Fruit fly (Drosophila melanogaster) whole organism, embryonic: ENCODE data around the gene Pgant2.
"Not testable (repeated sequence)": the region's sequence is repeated elsewhere in the genome, so short reads cannot be mapped to it uniquely, and the experiment has no call there.

Experiments used
- Atf6 ChIP-seq: fragments of 200-800 bp; sonication (Bioruptor generic); IDR thresholded peaks from 2 replicates; pipeline ENCODE4 v1.3.6; 2022; ENCODE audit warnings: missing biosample characterization, missing genetic modification characterization
- Bdp1 ChIP-seq: fragments of 200-800 bp; sonication (Bioruptor generic); optimal IDR thresholded peaks from 3 replicates; lab custom pipeline; 2016; ENCODE audit warnings: missing biosample characterization, missing genetic modification characterization
- CG10959 ChIP-seq: fragments of 200-800 bp; sonication (Bioruptor generic); IDR thresholded peaks from 2 replicates; pipeline ENCODE4 v1.3.6; 2022; ENCODE audit warnings: missing biosample characterization, missing genetic modification characterization
- CG11085 ChIP-seq: fragments of 200-800 bp; sonication (Bioruptor generic); IDR thresholded peaks from 2 replicates; pipeline ENCODE4 v1.3.6; 2022; ENCODE audit warnings: missing biosample characterization, missing genetic modification characterization
- CG11560 ChIP-seq: fragments of 200-800 bp; sonication (Bioruptor generic); IDR thresholded peaks from 3 replicates; pipeline ENCODE4 v1.3.6; 2022; ENCODE audit warnings: missing biosample characterization, missing genetic modification characterization
- CG12071 ChIP-seq: fragments of 200-800 bp; sonication (Bioruptor generic); optimal IDR thresholded peaks from 3 replicates; lab custom pipeline; 2018; ENCODE audit warnings: missing biosample characterization, mild to moderate bottlenecking, missing genetic modification characterization
- CG13123 ChIP-seq: fragments of 200-800 bp; sonication (Bioruptor generic); optimal IDR thresholded peaks from 2 replicates; lab custom pipeline; 2016; ENCODE audit warnings: missing biosample characterization, missing genetic modification characterization
- CG14014 ChIP-seq: fragments of 200-800 bp; sonication (Bioruptor generic); IDR thresholded peaks from 2 replicates; pipeline ENCODE4 v1.3.6; 2022; ENCODE audit warnings: missing biosample characterization, missing genetic modification characterization
- CG15269 ChIP-seq: fragments of 200-800 bp; sonication (Bioruptor generic); optimal IDR thresholded peaks from 2 replicates; lab custom pipeline; 2018; ENCODE audit warnings: missing biosample characterization, mild to moderate bottlenecking, missing genetic modification characterization, moderate library complexity
- CG17568 ChIP-seq: fragments of 200-800 bp; sonication (Bioruptor generic); optimal IDR thresholded peaks from 2 replicates; lab custom pipeline; 2018; ENCODE audit warnings: missing biosample characterization, mild to moderate bottlenecking, missing genetic modification characterization, moderate library complexity
- CG2202 ChIP-seq: fragments of 200-800 bp; sonication (Bioruptor generic); optimal IDR thresholded peaks from 2 replicates; lab custom pipeline; 2018; ENCODE audit warnings: missing biosample characterization, mild to moderate bottlenecking, missing genetic modification characterization
- CG33557 ChIP-seq: fragments of 200-800 bp; sonication (Bioruptor generic); optimal IDR thresholded peaks from 2 replicates; lab custom pipeline; 2019; ENCODE audit warnings: missing biosample characterization, mild to moderate bottlenecking, missing genetic modification characterization, moderate library complexity
- CG3407 ChIP-seq: fragments of 200-800 bp; sonication (Bioruptor generic); optimal IDR thresholded peaks from 2 replicates; lab custom pipeline; 2018; ENCODE audit warnings: missing biosample characterization, mild to moderate bottlenecking, missing genetic modification characterization
- CG6813 ChIP-seq: fragments of 200-800 bp; sonication (Bioruptor generic); optimal IDR thresholded peaks from 2 replicates; lab custom pipeline; 2017; ENCODE audit warnings: missing biosample characterization, missing genetic modification characterization, mild to moderate bottlenecking, moderate library complexity, missing genetic modification reagents
- CoRest ChIP-seq: fragments of 200-800 bp; sonication (Bioruptor generic); optimal IDR thresholded peaks from 3 replicates; lab custom pipeline; 2018; ENCODE audit warnings: missing biosample characterization, mild to moderate bottlenecking, missing genetic modification characterization, moderate library complexity
- Dbx ChIP-seq: fragments of 200-800 bp; sonication (Bioruptor generic); IDR thresholded peaks from 3 replicates; pipeline ENCODE4 v1.3.6; 2022; ENCODE audit warnings: missing biosample characterization, missing genetic modification characterization
- ERR ChIP-seq: fragments of 200-800 bp; sonication (Bioruptor generic); optimal IDR thresholded peaks from 2 replicates; lab custom pipeline; 2016; ENCODE audit warnings: missing biosample characterization, missing genetic modification characterization
- Eip74EF ChIP-seq, 2 experiments: fragments of 200-800 bp in 1 of 2; fragments of >200 bp in 1 of 2; sonication (Bioruptor generic) in 1 of 2; optimal IDR thresholded peaks; 2 replicates each; lab custom pipeline; 2017 to 2019; ENCODE audit warnings: missing biosample characterization in 2 of 2, missing genetic modification characterization in 2 of 2, mild to moderate bottlenecking in 1 of 2, moderate library complexity in 1 of 2
- Fer1 ChIP-seq: fragments of 200-800 bp; sonication (Bioruptor generic); optimal IDR thresholded peaks from 2 replicates; lab custom pipeline; 2017; ENCODE audit warnings: missing biosample characterization, mild to moderate bottlenecking, missing genetic modification characterization
- Fer3 ChIP-seq: fragments of 200-800 bp; sonication (Bioruptor generic); optimal IDR thresholded peaks from 2 replicates; lab custom pipeline; 2018; ENCODE audit warnings: missing biosample characterization, mild to moderate bottlenecking, missing genetic modification characterization, moderate library complexity
- Hmr ChIP-seq: fragments of 200-800 bp; sonication (Bioruptor generic); optimal IDR thresholded peaks from 3 replicates; lab custom pipeline; 2017; ENCODE audit warnings: mild to moderate bottlenecking, missing biosample characterization, missing genetic modification reagents, missing genetic modification characterization
- Meics ChIP-seq: fragments of 200-800 bp; sonication (Bioruptor generic); optimal IDR thresholded peaks from 2 replicates; lab custom pipeline; 2017; ENCODE audit warnings: missing biosample characterization, mild to moderate bottlenecking, missing genetic modification characterization
- Oaz ChIP-seq: fragments of 200-800 bp; sonication (Bioruptor generic); IDR thresholded peaks from 2 replicates; pipeline ENCODE4 v1.3.6; 2022; ENCODE audit warnings: missing biosample characterization, missing genetic modification characterization
- PHDP ChIP-seq: fragments of 200-800 bp; sonication (Bioruptor generic); optimal IDR thresholded peaks from 3 replicates; lab custom pipeline; 2018; ENCODE audit warnings: missing biosample characterization, mild to moderate bottlenecking, missing genetic modification characterization, moderate library complexity
- Sry-β ChIP-seq: fragments of 200-800 bp; sonication (Bioruptor generic); optimal IDR thresholded peaks from 2 replicates; lab custom pipeline; 2018; ENCODE audit warnings: missing biosample characterization, mild to moderate bottlenecking, missing genetic modification characterization, moderate library complexity
- Xrp1 ChIP-seq: fragments of 200-800 bp; sonication (Bioruptor generic); IDR thresholded peaks from 2 replicates; pipeline ENCODE4 v1.3.6; 2022; ENCODE audit warnings: missing biosample characterization, missing genetic modification characterization
- dm ChIP-seq: fragments of 200-800 bp; sonication (Bioruptor generic); optimal IDR thresholded peaks from 3 replicates; lab custom pipeline; 2016; ENCODE audit warnings: missing biosample characterization, missing genetic modification characterization
- en ChIP-seq: fragments of 200-800 bp; sonication (Bioruptor generic); optimal IDR thresholded peaks from 2 replicates; lab custom pipeline; 2016; ENCODE audit warnings: missing biosample characterization, missing genetic modification characterization
- fd3F ChIP-seq: fragments of 200-800 bp; sonication (Bioruptor generic); optimal IDR thresholded peaks from 2 replicates; lab custom pipeline; 2018; ENCODE audit warnings: missing biosample characterization, mild to moderate bottlenecking, missing genetic modification characterization, moderate library complexity
- gcm2 ChIP-seq: fragments of 200-800 bp; sonication (Bioruptor generic); optimal IDR thresholded peaks from 2 replicates; lab custom pipeline; 2016; ENCODE audit warnings: missing biosample characterization, missing genetic modification characterization
- klu ChIP-seq: fragments of 200-800 bp; sonication (Bioruptor generic); IDR thresholded peaks from 2 replicates; pipeline ENCODE4 v1.3.6; 2022; ENCODE audit warnings: missing biosample characterization, missing genetic modification characterization
- lab ChIP-seq: fragments of 200-800 bp; sonication (Bioruptor generic); optimal IDR thresholded peaks from 3 replicates; lab custom pipeline; 2017; ENCODE audit warnings: missing biosample characterization, missing genetic modification characterization, mild to moderate bottlenecking, moderate library complexity, missing genetic modification reagents
- nau ChIP-seq: fragments of 200-800 bp; sonication (Bioruptor generic); optimal IDR thresholded peaks from 3 replicates; lab custom pipeline; 2017; ENCODE audit warnings: missing biosample characterization, mild to moderate bottlenecking, missing genetic modification characterization, missing genetic modification reagents
- psq ChIP-seq: fragments of 200-800 bp; sonication (Bioruptor generic); optimal IDR thresholded peaks from 2 replicates; lab custom pipeline; 2017; ENCODE audit warnings: missing biosample characterization, missing genetic modification characterization
- sc ChIP-seq, 3 experiments: fragments of >200 bp in 2 of 3; fragments of 200-800 bp in 1 of 3; sonication (Bioruptor generic) in 1 of 3; optimal IDR thresholded peaks; 2 replicates in 2 of 3; 3 replicates in 1 of 3; lab custom pipeline; 2017; ENCODE audit warnings: mild to moderate bottlenecking in 1 of 3, missing biosample characterization in 1 of 3, missing genetic modification characterization in 1 of 3, missing genetic modification reagents in 1 of 3
- seq ChIP-seq: fragments of 200-800 bp; sonication (Bioruptor generic); IDR thresholded peaks from 2 replicates; pipeline ENCODE4 v1.3.6; 2022; ENCODE audit warnings: missing biosample characterization, missing genetic modification characterization
- shn ChIP-seq: fragments of 200-800 bp; sonication (Bioruptor generic); optimal IDR thresholded peaks from 3 replicates; lab custom pipeline; 2016; ENCODE audit warnings: missing biosample characterization, missing genetic modification characterization
- sna ChIP-seq: fragments of 200-800 bp; sonication (Bioruptor generic); IDR thresholded peaks from 2 replicates; pipeline ENCODE4 v1.3.6; 2022; ENCODE audit warnings: missing biosample characterization, missing genetic modification characterization; ENCODE audit not compliant: partially characterized antibody
- sr ChIP-seq: fragments of 200-800 bp; sonication (Bioruptor generic); IDR thresholded peaks from 3 replicates; pipeline ENCODE4 v1.3.6; 2022; ENCODE audit warnings: missing biosample characterization, missing genetic modification characterization
- tup ChIP-seq: fragments of 200-800 bp; sonication (Bioruptor generic); optimal IDR thresholded peaks from 2 replicates; lab custom pipeline; 2016; ENCODE audit warnings: missing biosample characterization, mild to moderate bottlenecking, missing genetic modification characterization, moderate library complexity
- zfh1 ChIP-seq: fragments of 200-800 bp; sonication (Bioruptor generic); IDR thresholded peaks from 3 replicates; pipeline ENCODE4 v1.3.6; 2022; ENCODE audit warnings: missing biosample characterization, missing genetic modification characterization

Pgant2 gene

DNA sequence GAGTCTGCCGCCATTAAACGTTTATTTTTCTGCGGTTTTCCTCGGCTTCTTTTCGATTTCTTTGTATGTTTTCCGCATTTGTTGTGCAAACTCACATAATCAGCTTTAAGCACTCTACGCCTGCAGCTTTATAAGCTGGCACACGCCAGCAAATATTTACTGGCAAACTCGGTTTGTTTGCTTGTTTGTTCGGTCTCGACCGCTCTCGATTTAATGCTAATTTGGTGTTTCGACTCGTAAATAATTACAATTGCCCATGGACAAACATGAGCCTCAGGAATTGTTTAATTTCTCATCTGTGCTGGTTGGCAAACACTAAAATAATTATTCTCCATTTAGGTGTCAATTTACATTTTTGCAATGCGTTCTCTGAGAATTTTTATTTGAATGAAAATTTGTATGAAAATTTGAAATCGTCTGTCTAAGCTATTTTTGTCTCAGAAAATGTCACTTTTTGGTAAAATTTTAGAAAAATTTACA is 28.9 kb downstream of the Pgant2 start, which contains the start of gene CG34175 (continued):
- TF ChIP-seq CG17568 (GFP tag; lab: Kevin White, UChicago) (peak; percentile 22), fd3F (GFP tag; lab: Kevin White, UChicago) (peak; percentile 25), shn (GFP tag; lab: Kevin White, UChicago) (no peak), CG3407 (GFP tag; lab: Kevin White, UChicago) (peak; percentile 41), PHDP (tag; lab: Kevin White, UChicago) (peak; percentile 62), Bdp1 (GFP tag; lab: Kevin White, UChicago) (no peak), Hmr (GFP tag; lab: Kevin White, UChicago) (peak; percentile 16), Meics (GFP tag; lab: Kevin White, UChicago) (peak; percentile 12), CG11560 (tag; lab: Robert Waterston, UW) (no peak), Xrp1 (GFP tag; lab: Robert Waterston, UW) (no peak), CG6813 (GFP tag; lab: Kevin White, UChicago) (peak; percentile 22), CG15269 (tag; lab: Kevin White, UChicago) (peak; percentile 7), CG11085 (GFP tag; lab: Robert Waterston, UW) (no peak), Fer3 (tag; lab: Kevin White, UChicago) (no peak), CG14014 (GFP tag; lab: Robert Waterston, UW) (no peak), seq (GFP tag; lab: Robert Waterston, UW) (no peak), Dbx (GFP tag; lab: Robert Waterston, UW) (no peak), Atf6 (GFP tag; lab: Robert Waterston, UW) (no peak), ERR (GFP tag; lab: Kevin White, UChicago) (no peak), sc (optimal IDR thresholded peaks at IDR 0.05; lab: Kevin White, UChicago) (no peak), sc (GFP tag; optimal IDR thresholded peaks at IDR 0.05; lab: Kevin White, UChicago) (peak; percentile 22), CG10959 (GFP tag; lab: Robert Waterston, UW) (no peak), lab (GFP tag; lab: Kevin White, UChicago) (peak; percentile 48), sr (GFP tag; lab: Robert Waterston, UW) (no peak), zfh1 (GFP tag; lab: Robert Waterston, UW) (no peak), Oaz (GFP tag; lab: Robert Waterston, UW) (no peak), Fer1 (peak; percentile 10), CG33557 (GFP tag; lab: Kevin White, UChicago) (no peak), klu (no peak), en (no peak), gcm2 (no peak), CG2202 (peak; percentile 14), CG12071 (GFP tag; lab: Kevin White, UChicago) (no peak), psq (GFP tag; lab: Kevin White, UChicago) (no peak), CoRest (peak; percentile 0), tup (GFP tag; lab: Kevin White, UChicago) (no peak), sna (GFP tag; lab: Robert Waterston, UW) (no peak), nau (GFP tag; lab: Kevin White, UChicago) (no peak), dm (GFP tag; lab: Kevin White, UChicago) (no peak)

- not testable (repeated sequence) for TF ChIP-seq Sry-β (GFP tag; lab: Kevin White, UChicago); CG13123; Eip74EF (GFP tag; optimal IDR thresholded peaks at IDR 0.05; lab: Kevin White, UChicago)
- TF ChIP-seq, all 482 proteins: peak for 0; not testable (repeated sequence) for 482
Measured at dm6 chr2L:3388396-3388795, 38.1 kb downstream of the Pgant2 start, which contains the start of gene CG42460. CG42460 (minus strand) TSS chr2L:3388496.
